Fruit fly (Drosophila melanogaster): Measurements from ENCODE around the gene defl.

Gene defl

dm6 chr3L:9713383-9713827, 9.8 kb upstream of the defl start, which contains the start of gene SH3PX1:
TSS of gene SH3PX1 (minus strand) at chr3L:9713827.
- TF ChIP-seq fd96Ca (GFP tag; IDR thresholded peaks at IDR 0.05) (0 out of 3 replicates have a peak, but pooled peaks have one; percentile 34), CG8159 (tag; optimal IDR thresholded peaks at IDR 0.05) (no peak), EcR (GFP tag; optimal IDR thresholded peaks at IDR 0.05) (peak; percentile 4)

- TF ChIP-seq CG13204 (GFP tag; optimal IDR thresholded peaks at IDR 0.05) (no peak), CG32121 (GFP tag; IDR thresholded peaks at IDR 0.05) (peak; percentile 54; the same call in 1 of the 2 replicates), D1 (tag; optimal IDR thresholded peaks at IDR 0.05) (no peak), CG10348 (GFP tag; IDR thresholded peaks at IDR 0.05) (peak; percentile 21; the same call in 1 of the 2 replicates), CG15710 (tag; optimal IDR thresholded peaks at IDR 0.05) (peak; percentile 83), Ets98B (GFP tag; IDR thresholded peaks at IDR 0.05) (peak; percentile 2; the same call in 1 of the 2 replicates), Snoo (tag; optimal IDR thresholded peaks at IDR 0.05) (peak; percentile 67), fd96Ca (GFP tag; IDR thresholded peaks at IDR 0.05) (peak; percentile 32; the same call in 1 of the 3 replicates), CG12605 (GFP tag; IDR thresholded peaks at IDR 0.05) (0 out of 2 replicates have a peak, but pooled peaks have one; percentile 43), EcR (GFP tag; optimal IDR thresholded peaks at IDR 0.05) (no peak), CG4496 (GFP tag; IDR thresholded peaks at IDR 0.05) (peak; percentile 43; the same call in 1 of the 3 replicates), Pif1A (GFP tag; optimal IDR thresholded peaks at IDR 0.05) (no peak), Pif1B (GFP tag; optimal IDR thresholded peaks at IDR 0.05) (no peak), CG14655 (GFP tag; optimal IDR thresholded peaks at IDR 0.05) (no peak), rn (GFP tag; IDR thresholded peaks at IDR 0.05) (no peak), CG34367 (tag; optimal IDR thresholded peaks at IDR 0.05) (peak; percentile 60), CG8301 (tag; optimal IDR thresholded peaks at IDR 0.05) (peak; percentile 63), CG8159 (tag; optimal IDR thresholded peaks at IDR 0.05) (peak; percentile 84), CG9948 (tag; optimal IDR thresholded peaks at IDR 0.05) (peak; percentile 78), gl (tag; optimal IDR thresholded peaks at IDR 0.05) (no peak), CG17806 (tag; optimal IDR thresholded peaks at IDR 0.05) (peak; percentile 62)
Measured at dm6 chr3L:9713828-9714536, 9.2 kb upstream of the defl start, which contains the start of gene vsg. TSS of gene vsg (plus strand) at chr3L:9714324.

- TF ChIP-seq Ets98B (GFP tag; IDR thresholded peaks at IDR 0.05) (0 out of 2 replicates have a peak, but pooled peaks have one; percentile 2), CG4496 (GFP tag; IDR thresholded peaks at IDR 0.05) (0 out of 3 replicates have a peak, but pooled peaks have one; percentile 23), D1 (tag; optimal IDR thresholded peaks at IDR 0.05) (no peak), EcR (GFP tag; optimal IDR thresholded peaks at IDR 0.05) (peak; percentile 3), CG8301 (tag; optimal IDR thresholded peaks at IDR 0.05) (no peak)
Measured at dm6 chr3L:9714537-9715144, 8.6 kb upstream of the defl start.

- TF ChIP-seq CG9948 (tag; optimal IDR thresholded peaks at IDR 0.05) = no peak
- TF ChIP-seq gl (tag; optimal IDR thresholded peaks at IDR 0.05) = no peak
- TF ChIP-seq fd96Ca (GFP tag; IDR thresholded peaks at IDR 0.05) = no peak
- TF ChIP-seq EcR (GFP tag; optimal IDR thresholded peaks at IDR 0.05) = peak; percentile 88
- no peak for TF ChIP-seq CG32121 (GFP tag; IDR thresholded peaks at IDR 0.05)
Measured at dm6 chr3L:9716595-9716994, 6.6 kb upstream of the defl start.

- TF ChIP-seq Pif1B (GFP tag; optimal IDR thresholded peaks at IDR 0.05) (no peak), Snoo (tag; optimal IDR thresholded peaks at IDR 0.05) (no peak), CG10348 (GFP tag; IDR thresholded peaks at IDR 0.05) (no peak), CG32121 (GFP tag; IDR thresholded peaks at IDR 0.05) (no peak)
Measured at dm6 chr3L:9717101-9717500, 6.1 kb upstream of the defl start.

dm6 chr3L:9717839-9718238, 5.4 kb upstream of the defl start:
- TF ChIP-seq CG9948 (tag; optimal IDR thresholded peaks at IDR 0.05) (no peak), fd96Ca (GFP tag; IDR thresholded peaks at IDR 0.05) (no peak), D1 (tag; optimal IDR thresholded peaks at IDR 0.05) (no peak), rn (GFP tag; IDR thresholded peaks at IDR 0.05) (no peak), Pif1B (GFP tag; optimal IDR thresholded peaks at IDR 0.05) (no peak), CG34367 (tag; optimal IDR thresholded peaks at IDR 0.05) (no peak), gl (tag; optimal IDR thresholded peaks at IDR 0.05) (no peak)

- no peak for TF ChIP-seq rn (GFP tag; IDR thresholded peaks at IDR 0.05)
- TF ChIP-seq EcR (GFP tag; optimal IDR thresholded peaks at IDR 0.05) = no peak
- no peak for TF ChIP-seq CG10348 (GFP tag; IDR thresholded peaks at IDR 0.05)
- peak; percentile 50 for TF ChIP-seq Snoo (tag; optimal IDR thresholded peaks at IDR 0.05)
- TF ChIP-seq CG17806 (tag; optimal IDR thresholded peaks at IDR 0.05) = peak; percentile 36
- TF ChIP-seq Pif1B (GFP tag; optimal IDR thresholded peaks at IDR 0.05) = no peak
- no peak for TF ChIP-seq fd96Ca (GFP tag; IDR thresholded peaks at IDR 0.05)
- TF ChIP-seq CG14655 (GFP tag; optimal IDR thresholded peaks at IDR 0.05) = no peak
- peak; percentile 37; the same call in 2 of the 3 replicates for TF ChIP-seq CG4496 (GFP tag; IDR thresholded peaks at IDR 0.05)
- 0 out of 2 replicates have a peak, but pooled peaks have one; percentile 15 for TF ChIP-seq Ets98B (GFP tag; IDR thresholded peaks at IDR 0.05)
- TF ChIP-seq CG9948 (tag; optimal IDR thresholded peaks at IDR 0.05) = peak; percentile 47
- no peak for TF ChIP-seq CG8301 (tag; optimal IDR thresholded peaks at IDR 0.05)
- no peak for TF ChIP-seq D1 (tag; optimal IDR thresholded peaks at IDR 0.05)
- peak; percentile 25 for TF ChIP-seq CG34367 (tag; optimal IDR thresholded peaks at IDR 0.05)
- TF ChIP-seq CG32121 (GFP tag; IDR thresholded peaks at IDR 0.05) = peak; percentile 25; the same call in 1 of the 2 replicates
- TF ChIP-seq CG8159 (tag; optimal IDR thresholded peaks at IDR 0.05) = peak; percentile 75
- no peak for TF ChIP-seq CG13204 (GFP tag; optimal IDR thresholded peaks at IDR 0.05)
- TF ChIP-seq CG15710 (tag; optimal IDR thresholded peaks at IDR 0.05) = peak; percentile 73
- no peak for TF ChIP-seq Pif1A (GFP tag; optimal IDR thresholded peaks at IDR 0.05)
- no peak for TF ChIP-seq gl (tag; optimal IDR thresholded peaks at IDR 0.05)
- peak; percentile 48; the same call in 1 of the 2 replicates for TF ChIP-seq CG12605 (GFP tag; IDR thresholded peaks at IDR 0.05)
Measured at dm6 chr3L:9718929-9719328, 4.3 kb upstream of the defl start, which contains the start of the genes CG18178 and CG14174. TSS of gene CG18178 (minus strand) at chr3L:9719144. TSS of gene CG14174 (plus strand) at chr3L:9719328.
